Fruit fly (Drosophila melanogaster) whole organism, adult: ENCODE data around the gene CG10357.

Experiments
- CG11617 ChIP-seq: fragments of 200-800 bp; sonication (Bioruptor generic); optimal IDR thresholded peaks from 2 replicates; lab custom pipeline; 2017; ENCODE audit warnings: mild to moderate bottlenecking, missing biosample characterization, missing genetic modification reagents, missing genetic modification characterization
- CG12768 ChIP-seq: fragments of 200-800 bp; sonication (Bioruptor generic); optimal IDR thresholded peaks from 2 replicates; lab custom pipeline; 2017; ENCODE audit warnings: missing biosample characterization, missing genetic modification characterization, mild to moderate bottlenecking, moderate library complexity, missing genetic modification reagents
- CG14711 ChIP-seq: fragments of 200-800 bp; sonication (Bioruptor generic); optimal IDR thresholded peaks from 2 replicates; lab custom pipeline; 2018; ENCODE audit warnings: missing biosample characterization, mild to moderate bottlenecking, missing genetic modification characterization, moderate library complexity
- CG1620 ChIP-seq: fragments of 200-800 bp; sonication (Bioruptor generic); optimal IDR thresholded peaks from 2 replicates; lab custom pipeline; 2016; ENCODE audit warnings: missing biosample characterization, missing genetic modification characterization
- CG33017 ChIP-seq: fragments of 200-800 bp; sonication (Bioruptor generic); optimal IDR thresholded peaks from 2 replicates; lab custom pipeline; 2018; ENCODE audit warnings: missing biosample characterization, mild to moderate bottlenecking, missing genetic modification characterization, moderate library complexity
- CG5204 ChIP-seq: fragments of 200-800 bp; sonication (Bioruptor generic); optimal IDR thresholded peaks from 2 replicates; lab custom pipeline; 2016; ENCODE audit warnings: missing biosample characterization, missing genetic modification characterization
- CG7045 ChIP-seq: fragments of 200-800 bp; sonication (Bioruptor generic); optimal IDR thresholded peaks from 2 replicates; lab custom pipeline; 2017; ENCODE audit warnings: missing biosample characterization, mild to moderate bottlenecking, missing genetic modification characterization
- CG7101 ChIP-seq: fragments of 200-800 bp; sonication (Bioruptor generic); optimal IDR thresholded peaks from 2 replicates; lab custom pipeline; 2018; ENCODE audit warnings: missing biosample characterization, mild to moderate bottlenecking, missing genetic modification characterization, moderate library complexity
- Clk ChIP-seq: fragments of 200-800 bp; sonication (Bioruptor generic); optimal IDR thresholded peaks from 2 replicates; lab custom pipeline; 2017; ENCODE audit warnings: missing biosample characterization, missing genetic modification characterization
- Crg-1 ChIP-seq: fragments of 200-800 bp; sonication (Bioruptor generic); optimal IDR thresholded peaks from 2 replicates; lab custom pipeline; 2016; ENCODE audit warnings: missing biosample characterization, missing genetic modification characterization
- Hr96 ChIP-seq: fragments of 200-800 bp; sonication (Bioruptor generic); optimal IDR thresholded peaks from 2 replicates; lab custom pipeline; 2016; ENCODE audit warnings: missing biosample characterization, missing genetic modification characterization
- Mnt ChIP-seq: fragments of 200-800 bp; sonication (Bioruptor generic); optimal IDR thresholded peaks from 2 replicates; lab custom pipeline; 2016; ENCODE audit warnings: missing biosample characterization, mild to moderate bottlenecking, missing genetic modification characterization
- bab1 ChIP-seq: fragments of 200-800 bp; sonication (Bioruptor generic); optimal IDR thresholded peaks from 3 replicates; lab custom pipeline; 2019; ENCODE audit warnings: missing biosample characterization, mild to moderate bottlenecking, missing genetic modification characterization, moderate library complexity
- cic ChIP-seq: fragments of 200-800 bp; sonication (Bioruptor generic); optimal IDR thresholded peaks from 2 replicates; lab custom pipeline; 2017; ENCODE audit warnings: missing biosample characterization, mild to moderate bottlenecking, missing genetic modification characterization, moderate library complexity
- cnc ChIP-seq, 2 experiments: fragments of >200 bp; optimal IDR thresholded peaks; 2 replicates each; lab custom pipeline; 2017
- kay ChIP-seq: fragments of 200-800 bp; sonication (Bioruptor generic); peaks from one replicate; lab custom pipeline; 2016; ENCODE audit warnings: missing biosample characterization, missing genetic modification characterization, borderline replicate concordance
- ovo ChIP-seq: fragments of 200-800 bp; sonication (Bioruptor generic); optimal IDR thresholded peaks from 2 replicates; lab custom pipeline; 2016; ENCODE audit warnings: missing biosample characterization, missing genetic modification characterization
- pad ChIP-seq: fragments of 200-800 bp; sonication (Bioruptor generic); optimal IDR thresholded peaks from 3 replicates; lab custom pipeline; 2017; ENCODE audit warnings: missing biosample characterization, missing genetic modification characterization, mild to moderate bottlenecking, moderate library complexity, missing genetic modification reagents
- tj ChIP-seq: fragments of 200-800 bp; sonication (Bioruptor generic); optimal IDR thresholded peaks from 3 replicates; lab custom pipeline; 2017; ENCODE audit warnings: missing biosample characterization, mild to moderate bottlenecking, missing genetic modification characterization, moderate library complexity
- toe ChIP-seq: fragments of 200-800 bp; sonication (Bioruptor generic); optimal IDR thresholded peaks from 2 replicates; lab custom pipeline; 2016; ENCODE audit warnings: missing biosample characterization, missing genetic modification characterization

Gene CG10357

dm6 chr3L:3611892-3612291 lies 3.3 kb upstream of the CG10357 start, which contains the start of gene CG10359:
TSS of gene CG10359 (plus strand) at chr3L:3612192.
- no peak for TF ChIP-seq CG1620 (GFP tag; lab: Kevin White, UChicago)
- no peak for TF ChIP-seq cnc (optimal IDR thresholded peaks at IDR 0.05; lab: Kevin White, UChicago)
- TF ChIP-seq CG14711 (tag; lab: Kevin White, UChicago), result no peak
- no peak for TF ChIP-seq CG11617 (GFP tag; lab: Kevin White, UChicago)
- no peak for TF ChIP-seq cic
- no peak for TF ChIP-seq Clk
- TF ChIP-seq kay (GFP tag; lab: Kevin White, UChicago), result no peak
- TF ChIP-seq CG12768 (GFP tag; lab: Kevin White, UChicago), result no peak
- no peak for TF ChIP-seq Crg-1 (GFP tag; lab: Kevin White, UChicago)
- TF ChIP-seq bab1 (GFP tag; lab: Kevin White, UChicago), result no peak

- TF ChIP-seq bab1 (GFP tag; lab: Kevin White, UChicago) (no peak), cic (no peak), CG11617 (GFP tag; lab: Kevin White, UChicago) (no peak)
These were observed 2.4 kb upstream of the CG10357 start for dm6 chr3L:3612582-3613285.

dm6 chr3L:3616344-3616743 lies 1.2 kb downstream of the CG10357 start:
- no peak for TF ChIP-seq tj
- no peak for TF ChIP-seq cic
- peak; percentile 47 for TF ChIP-seq ovo (GFP tag; lab: Kevin White, UChicago)
- peak; percentile 71 for TF ChIP-seq Crg-1 (GFP tag; lab: Kevin White, UChicago)
- TF ChIP-seq toe, result peak; percentile 58
- TF ChIP-seq CG14711 (tag; lab: Kevin White, UChicago), result peak; percentile 25
- peak; percentile 47 for TF ChIP-seq CG7045 (GFP tag; lab: Kevin White, UChicago)
- peak; percentile 80 for TF ChIP-seq CG1620 (GFP tag; lab: Kevin White, UChicago)
- peak; percentile 19 for TF ChIP-seq CG33017 (tag; lab: Kevin White, UChicago)
- peak; percentile 65 for TF ChIP-seq bab1 (GFP tag; lab: Kevin White, UChicago)
- peak; percentile 29 for TF ChIP-seq CG12768 (GFP tag; lab: Kevin White, UChicago)
- TF ChIP-seq Clk, result no peak
- peak; percentile 29 for TF ChIP-seq Mnt
- no peak for TF ChIP-seq cnc (optimal IDR thresholded peaks at IDR 0.05; lab: Kevin White, UChicago)
- TF ChIP-seq pad (GFP tag; lab: Kevin White, UChicago), result peak; percentile 60
- peak; percentile 49 for TF ChIP-seq CG5204 (GFP tag; lab: Kevin White, UChicago)
- peak; percentile 63 for TF ChIP-seq CG7101 (tag; lab: Kevin White, UChicago)
- no peak for TF ChIP-seq kay (GFP tag; lab: Kevin White, UChicago)
- peak; percentile 72 for TF ChIP-seq Hr96
- peak; percentile 0 for TF ChIP-seq CG11617 (GFP tag; lab: Kevin White, UChicago)

- TF ChIP-seq kay (GFP tag; lab: Kevin White, UChicago) (no peak), CG5204 (GFP tag; lab: Kevin White, UChicago) (no peak), cic (no peak), CG11617 (GFP tag; lab: Kevin White, UChicago) (no peak), tj (no peak), CG14711 (tag; lab: Kevin White, UChicago) (no peak), Clk (no peak), pad (GFP tag; lab: Kevin White, UChicago) (no peak), cnc (optimal IDR thresholded peaks at IDR 0.05; lab: Kevin White, UChicago) (no peak), Mnt (no peak), CG1620 (GFP tag; lab: Kevin White, UChicago) (no peak), Hr96 (no peak), Crg-1 (GFP tag; lab: Kevin White, UChicago) (no peak), CG7045 (GFP tag; lab: Kevin White, UChicago) (no peak), CG7101 (tag; lab: Kevin White, UChicago) (no peak), CG12768 (GFP tag; lab: Kevin White, UChicago) (no peak), toe (no peak), bab1 (GFP tag; lab: Kevin White, UChicago) (no peak), ovo (GFP tag; lab: Kevin White, UChicago) (no peak)
These were observed 2.1 kb downstream of the CG10357 start for dm6 chr3L:3617252-3617651.

- no peak for TF ChIP-seq toe
- TF ChIP-seq cic, result no peak
- TF ChIP-seq Hr96, result no peak
- no peak for TF ChIP-seq CG11617 (GFP tag; lab: Kevin White, UChicago)
- TF ChIP-seq Clk, result no peak
- TF ChIP-seq cnc (optimal IDR thresholded peaks at IDR 0.05; lab: Kevin White, UChicago), result no peak
- TF ChIP-seq kay (GFP tag; lab: Kevin White, UChicago), result no peak
- TF ChIP-seq CG7101 (tag; lab: Kevin White, UChicago), result no peak
- no peak for TF ChIP-seq CG1620 (GFP tag; lab: Kevin White, UChicago)
These were observed 5.8 kb downstream of the CG10357 start, which contains the start of gene CG14974 for dm6 chr3L:3620932-3621331. TSS of gene CG14974 (minus strand) at chr3L:3621032.

- no peak for TF ChIP-seq cic
- TF ChIP-seq CG12768 (GFP tag; lab: Kevin White, UChicago), result no peak
- TF ChIP-seq CG14711 (tag; lab: Kevin White, UChicago), result no peak
These were observed 9.7 kb downstream of the CG10357 start for dm6 chr3L:3624876-3625275.
